Worm (Caenorhabditis elegans): ENCODE measurements around the gene T23F6.2.

DNA sequence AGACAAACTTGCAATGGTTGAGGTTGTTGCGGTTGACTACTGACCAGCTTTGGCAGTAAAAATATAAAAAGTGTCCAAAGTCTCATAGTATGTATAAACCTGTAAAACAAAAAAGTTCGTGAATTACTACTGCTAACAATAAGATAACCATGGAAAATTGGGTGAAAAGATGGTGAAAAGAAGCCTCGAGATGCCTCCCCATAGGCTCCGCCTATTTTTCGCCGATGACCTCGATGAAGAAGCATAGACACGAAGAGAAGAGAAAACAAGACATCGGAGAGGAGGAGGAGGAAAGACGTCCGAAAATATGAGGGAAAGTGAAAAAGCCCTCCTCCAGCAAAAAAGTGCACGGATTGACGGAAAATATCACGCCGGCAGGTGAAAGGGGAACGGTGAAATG, 20.3 kb downstream of the T23F6.2 start, which contains the start of gene T23F6.5:
- no peak for TF ChIP-seq ama-1 (optimal IDR thresholded peaks at IDR 0.05)
- TF ChIP-seq tra-4 (tag; optimal IDR thresholded peaks at IDR 0.05) = no peak
- TF ChIP-seq pes-1 (GFP tag; IDR thresholded peaks at IDR 0.05) = no peak
- TF ChIP-seq F13C5.2 (tag; optimal IDR thresholded peaks at IDR 0.05) = no peak
- TF ChIP-seq ceh-36 (tag; optimal IDR thresholded peaks at IDR 0.05) = no peak
- no peak for TF ChIP-seq scrt-1 (GFP tag; IDR thresholded peaks at IDR 0.05)
- no peak for TF ChIP-seq hmbx-1 (tag; optimal IDR thresholded peaks at IDR 0.05)
